Fruit fly (Drosophila melanogaster) whole organism, embryonic: ENCODE measurements around the gene CG4456.

Experiments
- BEAF-32 ChIP-seq: fragments of 200-800 bp; sonication (Bioruptor generic); optimal IDR thresholded peaks from 3 replicates; lab custom pipeline; 2017; ENCODE audit warnings: missing biosample characterization, missing genetic modification characterization, mild to moderate bottlenecking, moderate library complexity, missing genetic modification reagents
- Bteb2 ChIP-seq: fragments of 200-800 bp; sonication (Bioruptor generic); optimal IDR thresholded peaks from 2 replicates; lab custom pipeline; 2016; ENCODE audit warnings: missing biosample characterization, missing genetic modification characterization
- CG1024 ChIP-seq: fragments of 200-800 bp; sonication (Bioruptor generic); IDR thresholded peaks from 2 replicates; pipeline ENCODE4 v1.3.6; 2022; ENCODE audit warnings: missing biosample characterization, missing genetic modification characterization
- CG13287 ChIP-seq: fragments of 200-800 bp; sonication (Bioruptor generic); IDR thresholded peaks from 2 replicates; pipeline ENCODE4 v1.3.6; 2022; ENCODE audit warnings: missing biosample characterization, missing genetic modification characterization; ENCODE audit not compliant: partially characterized antibody
- CG13624 ChIP-seq: fragments of 200-800 bp; sonication (Bioruptor generic); optimal IDR thresholded peaks from 2 replicates; lab custom pipeline; 2016; ENCODE audit warnings: missing biosample characterization, missing genetic modification characterization
- CG13894 ChIP-seq: fragments of 200-800 bp; sonication (Bioruptor generic); optimal IDR thresholded peaks from 3 replicates; lab custom pipeline; 2018; ENCODE audit warnings: missing biosample characterization, mild to moderate bottlenecking, missing genetic modification characterization, moderate library complexity
- CG18011 ChIP-seq: fragments of 200-800 bp; sonication (Bioruptor generic); optimal IDR thresholded peaks from 2 replicates; lab custom pipeline; 2017; ENCODE audit warnings: missing biosample characterization, missing genetic modification characterization, mild to moderate bottlenecking, moderate library complexity, missing genotype
- CG2678 ChIP-seq: fragments of 200-800 bp; sonication (Bioruptor generic); optimal IDR thresholded peaks from 3 replicates; lab custom pipeline; 2019; ENCODE audit warnings: missing biosample characterization, mild to moderate bottlenecking, missing genetic modification characterization, moderate library complexity
- CG31441 ChIP-seq: fragments of 200-800 bp; sonication (Bioruptor generic); IDR thresholded peaks from 2 replicates; pipeline ENCODE4 v1.3.6; 2022; ENCODE audit warnings: missing biosample characterization, missing genetic modification characterization
- CG3407 ChIP-seq: fragments of 200-800 bp; sonication (Bioruptor generic); optimal IDR thresholded peaks from 2 replicates; lab custom pipeline; 2018; ENCODE audit warnings: missing biosample characterization, mild to moderate bottlenecking, missing genetic modification characterization
- CG34376 ChIP-seq: fragments of 200-800 bp; sonication (Bioruptor generic); optimal IDR thresholded peaks from 2 replicates; lab custom pipeline; 2018; ENCODE audit warnings: missing biosample characterization, mild to moderate bottlenecking, missing genetic modification characterization
- CG34422 ChIP-seq: fragments of 200-800 bp; sonication (Bioruptor generic); IDR thresholded peaks from 3 replicates; pipeline ENCODE4 v1.3.6; 2022; ENCODE audit warnings: missing biosample characterization, missing genetic modification characterization
- CG5180 ChIP-seq: fragments of 200-800 bp; sonication (Bioruptor generic); optimal IDR thresholded peaks from 3 replicates; lab custom pipeline; 2017; ENCODE audit warnings: missing biosample characterization, missing genetic modification characterization, mild to moderate bottlenecking, moderate library complexity, missing genetic modification reagents
- D ChIP-seq, 2 experiments: fragments of 200-800 bp in 1 of 2; fragments of >200 bp in 1 of 2; sonication (Bioruptor generic) in 1 of 2; optimal IDR thresholded peaks; 2 replicates in 1 of 2; 3 replicates in 1 of 2; lab custom pipeline; 2017; ENCODE audit warnings: mild to moderate bottlenecking in 1 of 2, missing biosample characterization in 1 of 2, missing genetic modification characterization in 1 of 2, missing genetic modification reagents in 1 of 2
- Dbx ChIP-seq: fragments of 200-800 bp; sonication (Bioruptor generic); IDR thresholded peaks from 3 replicates; pipeline ENCODE4 v1.3.6; 2022; ENCODE audit warnings: missing biosample characterization, missing genetic modification characterization
- Dip3 ChIP-seq: fragments of 200-800 bp; sonication (Bioruptor generic); optimal IDR thresholded peaks from 3 replicates; lab custom pipeline; 2016; ENCODE audit warnings: missing biosample characterization, missing genetic modification characterization
- Dref ChIP-seq: fragments of 200-800 bp; sonication (Bioruptor generic); IDR thresholded peaks from 2 replicates; pipeline ENCODE4 v1.3.6; 2022; ENCODE audit warnings: missing biosample characterization, missing genetic modification characterization
- H15 ChIP-seq: fragments of 200-800 bp; sonication (Bioruptor generic); IDR thresholded peaks from 3 replicates; pipeline ENCODE4 v1.3.6; 2022; ENCODE audit warnings: missing biosample characterization, missing genetic modification characterization
- H2.0 ChIP-seq: fragments of 200-800 bp; sonication (Bioruptor generic); IDR thresholded peaks from 2 replicates; pipeline ENCODE4 v1.3.6; 2022; ENCODE audit warnings: missing biosample characterization, missing genetic modification characterization
- Hmr ChIP-seq: fragments of 200-800 bp; sonication (Bioruptor generic); optimal IDR thresholded peaks from 3 replicates; lab custom pipeline; 2017; ENCODE audit warnings: mild to moderate bottlenecking, missing biosample characterization, missing genetic modification reagents, missing genetic modification characterization
- Hr3 ChIP-seq: fragments of 200-800 bp; sonication (Bioruptor generic); optimal IDR thresholded peaks from 3 replicates; lab custom pipeline; 2016; ENCODE audit warnings: missing biosample characterization, missing genetic modification characterization
- Max ChIP-seq: fragments of 200-800 bp; sonication (Bioruptor generic); optimal IDR thresholded peaks from 2 replicates; lab custom pipeline; 2016; ENCODE audit warnings: missing biosample characterization, mild to moderate bottlenecking, missing genetic modification characterization
- Mrtf ChIP-seq: fragments of 200-800 bp; sonication (Bioruptor generic); IDR thresholded peaks from 3 replicates; pipeline ENCODE4 v1.3.6; 2022; ENCODE audit warnings: missing biosample characterization, missing genetic modification characterization
- NK7.1 ChIP-seq: fragments of 200-800 bp; sonication (Bioruptor generic); optimal IDR thresholded peaks from 3 replicates; lab custom pipeline; 2016; ENCODE audit warnings: missing biosample characterization, missing genetic modification characterization
- Oaz ChIP-seq: fragments of 200-800 bp; sonication (Bioruptor generic); IDR thresholded peaks from 2 replicates; pipeline ENCODE4 v1.3.6; 2022; ENCODE audit warnings: missing biosample characterization, missing genetic modification characterization
- Ptx1 ChIP-seq: fragments of 200-800 bp; sonication (Bioruptor generic); IDR thresholded peaks from 2 replicates; pipeline ENCODE4 v1.3.6; 2022; ENCODE audit warnings: missing biosample characterization, missing genetic modification characterization
- Sox100B ChIP-seq: fragments of 200-800 bp; sonication (Bioruptor generic); optimal IDR thresholded peaks from 3 replicates; lab custom pipeline; 2018; ENCODE audit warnings: missing biosample characterization, mild to moderate bottlenecking, missing genetic modification characterization
- Taf1 ChIP-seq: fragments of 200-800 bp; sonication (Bioruptor generic); IDR thresholded peaks from 2 replicates; pipeline ENCODE4 v1.3.6; 2022; ENCODE audit warnings: missing biosample characterization, missing genetic modification characterization
- Xrp1 ChIP-seq: fragments of 200-800 bp; sonication (Bioruptor generic); IDR thresholded peaks from 2 replicates; pipeline ENCODE4 v1.3.6; 2022; ENCODE audit warnings: missing biosample characterization, missing genetic modification characterization
- az2 ChIP-seq: fragments of 200-800 bp; sonication (Bioruptor generic); optimal IDR thresholded peaks from 3 replicates; lab custom pipeline; 2016; ENCODE audit warnings: missing biosample characterization, missing genetic modification characterization
- cad ChIP-seq: fragments of >200 bp; optimal IDR thresholded peaks from 2 replicates; lab custom pipeline; 2017; ENCODE audit warnings: missing biosample characterization, missing genetic modification characterization
- corto ChIP-seq: fragments of 200-800 bp; sonication (Bioruptor generic); optimal IDR thresholded peaks from 2 replicates; lab custom pipeline; 2016; ENCODE audit warnings: missing biosample characterization, mild to moderate bottlenecking, missing genetic modification characterization, moderate library complexity
- cwo ChIP-seq: fragments of 200-800 bp; sonication (Bioruptor generic); optimal IDR thresholded peaks from 3 replicates; lab custom pipeline; 2017; ENCODE audit warnings: missing biosample characterization, missing genetic modification characterization, mild to moderate bottlenecking, moderate library complexity, missing genetic modification reagents
- danr ChIP-seq: fragments of 200-800 bp; sonication (Bioruptor generic); IDR thresholded peaks from 2 replicates; pipeline ENCODE4 v1.3.6; 2022; ENCODE audit warnings: missing biosample characterization, missing genetic modification characterization
- ems ChIP-seq: fragments of 200-800 bp; sonication (Bioruptor generic); optimal IDR thresholded peaks from 3 replicates; lab custom pipeline; 2016; ENCODE audit warnings: missing biosample characterization, missing genetic modification characterization
- en ChIP-seq: fragments of 200-800 bp; sonication (Bioruptor generic); optimal IDR thresholded peaks from 2 replicates; lab custom pipeline; 2016; ENCODE audit warnings: missing biosample characterization, missing genetic modification characterization
- gro ChIP-seq: fragments of 200-800 bp; sonication (Bioruptor generic); optimal IDR thresholded peaks from 2 replicates; lab custom pipeline; 2016; ENCODE audit warnings: missing biosample characterization, missing genetic modification characterization
- h ChIP-seq: fragments of >200 bp; optimal IDR thresholded peaks from 2 replicates; lab custom pipeline; 2017
- ham ChIP-seq: fragments of 200-800 bp; sonication (Bioruptor generic); IDR thresholded peaks from 2 replicates; pipeline ENCODE4 v1.3.6; 2022; ENCODE audit warnings: missing biosample characterization, missing genetic modification characterization
- inv ChIP-seq: fragments of 200-800 bp; sonication (Bioruptor generic); IDR thresholded peaks from 2 replicates; pipeline ENCODE4 v1.3.6; 2022; ENCODE audit warnings: missing biosample characterization, missing genetic modification characterization; ENCODE audit not compliant: partially characterized antibody
- lilli ChIP-seq: fragments of 200-800 bp; sonication (Bioruptor generic); optimal IDR thresholded peaks from 3 replicates; lab custom pipeline; 2016; ENCODE audit warnings: missing biosample characterization, missing genetic modification characterization
- maf-S ChIP-seq: fragments of 200-800 bp; sonication (Bioruptor generic); optimal IDR thresholded peaks from 2 replicates; lab custom pipeline; 2016; ENCODE audit warnings: missing biosample characterization, missing genetic modification characterization
- nmo ChIP-seq: fragments of 200-800 bp; sonication (Bioruptor generic); optimal IDR thresholded peaks from 2 replicates; lab custom pipeline; 2018; ENCODE audit warnings: missing biosample characterization, mild to moderate bottlenecking, missing genetic modification characterization, moderate library complexity
- odd ChIP-seq: fragments of 200-800 bp; sonication (Bioruptor generic); optimal IDR thresholded peaks from 2 replicates; lab custom pipeline; 2017; ENCODE audit warnings: missing biosample characterization, mild to moderate bottlenecking, missing genetic modification characterization
- ro ChIP-seq: fragments of 200-800 bp; sonication (Bioruptor generic); IDR thresholded peaks from 2 replicates; pipeline ENCODE4 v1.3.6; 2022; ENCODE audit warnings: missing biosample characterization, missing genetic modification characterization
- run ChIP-seq: fragments of 200-800 bp; sonication (Bioruptor generic); optimal IDR thresholded peaks from 3 replicates; lab custom pipeline; 2018; ENCODE audit warnings: missing biosample characterization, mild to moderate bottlenecking, missing genetic modification characterization
- scrt ChIP-seq: fragments of 200-800 bp; sonication (Bioruptor generic); optimal IDR thresholded peaks from 2 replicates; lab custom pipeline; 2018; ENCODE audit warnings: missing biosample characterization, mild to moderate bottlenecking, missing genetic modification characterization, moderate library complexity
- unc-4 ChIP-seq: fragments of 200-800 bp; sonication (Bioruptor generic); IDR thresholded peaks from 2 replicates; pipeline ENCODE4 v1.3.6; 2022; ENCODE audit warnings: missing biosample characterization, missing genetic modification characterization; ENCODE audit not compliant: partially characterized antibody
- yki ChIP-seq: fragments of >200 bp; optimal IDR thresholded peaks from 3 replicates; lab custom pipeline; 2018
- z ChIP-seq: fragments of 200-800 bp; sonication (Bioruptor generic); IDR thresholded peaks from 3 replicates; pipeline ENCODE4 v1.3.6; 2022; ENCODE audit warnings: missing biosample characterization, missing genetic modification characterization

Gene CG4456

dm6 chr3L:9373374-9374004 lies 967 bp downstream of the CG4456 start (continued):
- TF ChIP-seq Dip3 (GFP tag; lab: Kevin White, UChicago) (peak; percentile 34), Taf1 (GFP tag; lab: Robert Waterston, UW) (peak; percentile 56; the same call in 1 of the 2 replicates), odd (peak; percentile 69), Xrp1 (peak; percentile 75), lilli (GFP tag; lab: Kevin White, UChicago) (peak; percentile 26), z (GFP tag; lab: Robert Waterston, UW) (0 out of 3 replicates have a peak, but pooled peaks have one; percentile 7), unc-4 (GFP tag; lab: Robert Waterston, UW) (peak; percentile 54), Bteb2 (GFP tag; lab: Kevin White, UChicago) (no peak), CG34376 (GFP tag; lab: Kevin White, UChicago) (peak; percentile 18), yki (lab: Kevin White, UChicago) (peak; percentile 69), H15 (GFP tag; lab: Robert Waterston, UW) (peak; percentile 62; the same call in 1 of the 3 replicates), run (peak; percentile 36), maf-S (GFP tag; lab: Kevin White, UChicago) (no peak), D (optimal IDR thresholded peaks at IDR 0.05; lab: Kevin White, UChicago) (no peak), D (GFP tag; optimal IDR thresholded peaks at IDR 0.05; lab: Kevin White, UChicago) (peak; percentile 66), BEAF-32 (no peak), gro (no peak), Max (peak; percentile 30), inv (no peak), Hmr (GFP tag; lab: Kevin White, UChicago) (peak; percentile 79), CG13287 (peak; percentile 52), CG1024 (0 out of 2 replicates have a peak, but pooled peaks have one; percentile 32), CG18011 (GFP tag; lab: Kevin White, UChicago) (peak; percentile 47), cwo (GFP tag; lab: Kevin White, UChicago) (peak; percentile 76), CG13894 (tag; lab: Kevin White, UChicago) (peak; percentile 61), Dref (GFP tag; lab: Robert Waterston, UW) (no peak), H2.0 (GFP tag; lab: Robert Waterston, UW) (peak; percentile 54; the same call in 1 of the 2 replicates), Sox100B (peak; percentile 72), Dbx (GFP tag; lab: Robert Waterston, UW) (peak; percentile 67; the same call in 2 of the 3 replicates), Hr3 (GFP tag; lab: Kevin White, UChicago) (peak; percentile 37), CG13624 (GFP tag; lab: Kevin White, UChicago) (no peak), nmo (GFP tag; lab: Kevin White, UChicago) (peak; percentile 54), ham (GFP tag; lab: Robert Waterston, UW) (no peak), corto (GFP tag; lab: Kevin White, UChicago) (peak; percentile 5), scrt (peak; percentile 94), Mrtf (GFP tag; lab: Robert Waterston, UW) (peak; percentile 18; the same call in 1 of the 3 replicates), az2 (GFP tag; lab: Kevin White, UChicago) (peak; percentile 66), CG3407 (peak; percentile 54), en (GFP tag; lab: Kevin White, UChicago) (no peak), ems (GFP tag; lab: Kevin White, UChicago) (no peak), cad (GFP tag; lab: Kevin White, UChicago) (no peak), CG34422 (GFP tag; lab: Robert Waterston, UW) (peak; percentile 67; the same call in 1 of the 3 replicates), CG31441 (GFP tag; lab: Robert Waterston, UW) (peak; percentile 75), CG2678 (tag; lab: Kevin White, UChicago) (peak; percentile 84), NK7.1 (GFP tag; lab: Kevin White, UChicago) (no peak), danr (GFP tag; lab: Robert Waterston, UW) (peak; percentile 69), Oaz (GFP tag; lab: Robert Waterston, UW) (peak; percentile 55), CG5180 (GFP tag; lab: Kevin White, UChicago) (peak; percentile 52), h (lab: Kevin White, UChicago) (no peak), Ptx1 (peak; percentile 71), ro (GFP tag; lab: Robert Waterston, UW) (peak; percentile 67; the same call in 1 of the 2 replicates)
